Fruit fly (Drosophila melanogaster): ENCODE results near the gene del.

dm6 chr2L:21104326-21104725 is 44.0 kb downstream of the del start, which contains the start of the genes CG46307 and Nhe2:
- TF ChIP-seq CG5204 (GFP tag; optimal IDR thresholded peaks at IDR 0.05) (no peak), Hr96 (GFP tag; optimal IDR thresholded peaks at IDR 0.05) (no peak), kay (GFP tag; ENCODE audit: borderline replicate concordance) (no peak)
